Worm (Caenorhabditis elegans) whole organism, early embryonic: Measurements from ENCODE around the gene F42G2.7.

Experiments
- B0310.2 ChIP-seq: sonication (generic microtip); optimal IDR thresholded peaks from 2 replicates; lab custom pipeline; 2016; ENCODE audit warnings: mild to moderate bottlenecking, missing genetic modification characterization, missing compliant biosample characterization
- F13C5.2 ChIP-seq: sonication (generic microtip); optimal IDR thresholded peaks from 2 replicates; lab custom pipeline; 2017; ENCODE audit warnings: mild to moderate bottlenecking, missing genetic modification characterization, inconsistent platforms, missing compliant biosample characterization
- aly-1 ChIP-seq: sonication (generic microtip); optimal IDR thresholded peaks from 2 replicates; lab custom pipeline; 2016; ENCODE audit warnings: missing genetic modification characterization, missing compliant biosample characterization
- ama-1 ChIP-seq: fragments of 150-350 bp; optimal IDR thresholded peaks from 2 replicates; lab custom pipeline; 2014
- ceh-13 ChIP-seq: fragments of 200-800 bp; sonication (Bioruptor generic); optimal IDR thresholded peaks from 2 replicates; lab custom pipeline; 2018; ENCODE audit warnings: mild to moderate bottlenecking, missing genetic modification characterization, missing compliant biosample characterization
- ceh-36 ChIP-seq: sonication (generic microtip); optimal IDR thresholded peaks from 2 replicates; lab custom pipeline; 2016; ENCODE audit warnings: missing genetic modification characterization, inconsistent platforms, missing compliant biosample characterization
- ets-7 ChIP-seq: sonication (generic microtip); optimal IDR thresholded peaks from 2 replicates; lab custom pipeline; 2016; ENCODE audit warnings: missing genotype, missing genetic modification characterization, missing compliant biosample characterization
- flt-1 ChIP-seq: fragments of 200-800 bp; sonication (Bioruptor generic); IDR thresholded peaks from 2 replicates; pipeline ENCODE4 v1.3.6; 2022; ENCODE audit warnings: missing genetic modification characterization, missing compliant biosample characterization
- hmbx-1 ChIP-seq: sonication (generic microtip); optimal IDR thresholded peaks from 2 replicates; lab custom pipeline; 2016; ENCODE audit warnings: mild to moderate bottlenecking, missing genetic modification characterization, missing compliant biosample characterization
- hmg-4 ChIP-seq: fragments of 200-800 bp; sonication (Bioruptor generic); optimal IDR thresholded peaks from 2 replicates; lab custom pipeline; 2018; ENCODE audit warnings: mild to moderate bottlenecking, missing genetic modification characterization, missing compliant biosample characterization
- hnd-1 ChIP-seq: sonication (generic microtip); optimal IDR thresholded peaks from 2 replicates; lab custom pipeline; 2016; ENCODE audit warnings: missing genetic modification characterization, missing compliant biosample characterization
- pes-1 ChIP-seq: fragments of 200-800 bp; sonication (Bioruptor generic); IDR thresholded peaks from 2 replicates; pipeline ENCODE4 v1.3.6; 2022; ENCODE audit warnings: missing genetic modification reagents, missing genetic modification characterization, missing compliant biosample characterization
- scrt-1 ChIP-seq: fragments of 200-800 bp; sonication (Bioruptor generic); IDR thresholded peaks from 2 replicates; pipeline ENCODE4 v1.3.6; 2022; ENCODE audit warnings: missing genetic modification characterization, missing compliant biosample characterization
- sea-1 ChIP-seq: fragments of 200-800 bp; sonication (Bioruptor generic); conservative IDR thresholded peaks from 2 replicates; pipeline ENCODE4 v1.3.6; 2022; ENCODE audit warnings: missing genetic modification characterization, missing compliant biosample characterization
- tbx-11 ChIP-seq: fragments of 200-800 bp; sonication (Bioruptor generic); IDR thresholded peaks from 2 replicates; pipeline ENCODE4 v1.3.6; 2022; ENCODE audit warnings: missing genetic modification characterization, missing compliant biosample characterization
- tbx-37 ChIP-seq: fragments of 200-800 bp; sonication (Bioruptor generic); conservative IDR thresholded peaks from 2 replicates; pipeline ENCODE4 v1.3.6; 2022; ENCODE audit warnings: missing genetic modification reagents, missing genetic modification characterization, missing compliant biosample characterization
- tra-4 ChIP-seq: sonication (generic microtip); optimal IDR thresholded peaks from 2 replicates; lab custom pipeline; 2017; ENCODE audit warnings: missing genetic modification characterization, missing compliant biosample characterization

F42G2.7 gene

DNA sequence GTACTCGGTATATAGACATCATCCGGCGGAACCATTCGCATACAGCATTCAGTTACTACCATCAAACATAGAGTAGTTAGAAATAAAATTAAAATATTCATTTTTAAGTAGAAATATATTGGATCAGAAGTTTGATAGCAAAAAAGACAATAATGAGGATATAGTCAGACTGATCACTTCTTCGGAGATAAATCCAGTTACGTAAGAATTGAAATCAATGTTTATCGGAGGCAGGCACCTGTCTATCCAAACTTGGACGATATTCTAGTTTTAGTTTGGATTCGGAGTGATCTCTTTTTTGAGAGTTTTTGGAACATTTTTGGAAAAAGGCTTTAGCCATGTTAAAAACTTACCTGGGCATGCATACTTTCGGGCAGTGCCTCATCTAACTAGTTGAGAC is 34.6 kb upstream of the F42G2.7 start, which contains the start of gene F16G10.8:
Gene F16G10.8, minus strand, starts transcription at position 101 of the 400 bp plus-strand sequence.
- TF ChIP-seq tra-4 (tag; lab: Kevin White, UChicago) (no peak), sea-1 (GFP tag; lab: Robert Waterston, UW) (no peak), tbx-11 (GFP tag; lab: Robert Waterston, UW) (no peak), ceh-13 (GFP tag; lab: Kevin White, UChicago) (no peak), hmg-4 (GFP tag; lab: Kevin White, UChicago) (no peak), ama-1 (lab: Kevin White, UChicago) (no peak), pes-1 (GFP tag; lab: Robert Waterston, UW) (no peak), flt-1 (GFP tag; lab: Robert Waterston, UW) (no peak), ceh-36 (tag; lab: Kevin White, UChicago) (no peak), hmbx-1 (tag; lab: Kevin White, UChicago) (no peak), B0310.2 (tag; lab: Kevin White, UChicago) (no peak), scrt-1 (GFP tag; lab: Robert Waterston, UW) (no peak), aly-1 (no peak), tbx-37 (GFP tag; lab: Robert Waterston, UW) (no peak), ets-7 (no peak), F13C5.2 (no peak), hnd-1 (tag; lab: Kevin White, UChicago) (no peak)

DNA sequence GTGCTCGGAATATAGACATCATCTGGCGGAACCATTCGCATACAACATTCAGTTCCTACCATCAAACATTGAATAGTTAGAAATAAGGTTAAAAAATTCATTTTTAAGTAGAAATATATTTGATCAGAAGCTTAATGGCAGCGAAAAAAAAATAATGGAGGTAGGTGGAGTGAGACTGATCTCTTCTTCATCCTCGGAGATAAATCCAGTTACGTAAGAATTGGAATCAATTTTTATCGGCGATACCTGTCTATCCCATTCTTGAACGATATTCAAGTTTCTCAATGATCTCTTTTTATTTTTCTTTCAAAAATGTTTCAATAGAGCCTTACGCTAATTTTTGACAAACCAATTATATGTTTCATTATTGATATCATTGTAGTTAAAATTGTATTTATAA is 32.5 kb upstream of the F42G2.7 start, which contains the start of gene F16G10.9:
Gene F16G10.9, minus strand, starts transcription at position 101 of the 400 bp plus-strand sequence.
- TF ChIP-seq flt-1 (GFP tag; lab: Robert Waterston, UW) (no peak), tbx-37 (GFP tag; lab: Robert Waterston, UW) (no peak), ama-1 (lab: Kevin White, UChicago) (no peak), aly-1 (no peak)

DNA sequence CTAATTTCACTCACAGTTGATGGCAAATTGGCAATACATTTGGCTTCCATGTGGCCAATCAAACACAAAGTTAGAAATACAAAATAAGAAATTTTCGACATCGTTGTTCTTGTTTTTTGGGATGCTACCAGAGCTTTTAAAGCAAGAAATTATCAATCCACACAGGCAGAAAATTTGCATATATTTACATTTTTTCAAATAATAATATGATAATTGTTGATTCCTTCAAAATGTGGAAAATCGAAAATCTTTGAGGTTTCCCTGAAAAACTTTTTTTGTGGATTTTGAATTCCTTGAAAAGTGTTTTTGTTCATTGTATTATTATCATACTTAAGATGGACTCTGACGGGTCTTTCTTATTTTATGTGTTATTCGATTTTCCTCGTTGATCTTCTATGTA is 27.1 kb upstream of the F42G2.7 start, which contains the start of gene F16G10.10:
Gene F16G10.10, minus strand, starts transcription at position 101 of the 400 bp plus-strand sequence.
- no peak for TF ChIP-seq pes-1 (GFP tag; lab: Robert Waterston, UW)
- TF ChIP-seq ama-1 (lab: Kevin White, UChicago), result no peak
- no peak for TF ChIP-seq tbx-37 (GFP tag; lab: Robert Waterston, UW)
- no peak for TF ChIP-seq scrt-1 (GFP tag; lab: Robert Waterston, UW)
- no peak for TF ChIP-seq F13C5.2
- TF ChIP-seq ceh-13 (GFP tag; lab: Kevin White, UChicago), result no peak
- no peak for TF ChIP-seq tbx-11 (GFP tag; lab: Robert Waterston, UW)
- TF ChIP-seq aly-1, result no peak
- TF ChIP-seq ets-7, result no peak
- TF ChIP-seq hmg-4 (GFP tag; lab: Kevin White, UChicago), result no peak
- no peak for TF ChIP-seq tra-4 (tag; lab: Kevin White, UChicago)
- no peak for TF ChIP-seq hmbx-1 (tag; lab: Kevin White, UChicago)
- TF ChIP-seq ceh-36 (tag; lab: Kevin White, UChicago), result no peak
- TF ChIP-seq sea-1 (GFP tag; lab: Robert Waterston, UW), result no peak
- no peak for TF ChIP-seq hnd-1 (tag; lab: Kevin White, UChicago)

DNA sequence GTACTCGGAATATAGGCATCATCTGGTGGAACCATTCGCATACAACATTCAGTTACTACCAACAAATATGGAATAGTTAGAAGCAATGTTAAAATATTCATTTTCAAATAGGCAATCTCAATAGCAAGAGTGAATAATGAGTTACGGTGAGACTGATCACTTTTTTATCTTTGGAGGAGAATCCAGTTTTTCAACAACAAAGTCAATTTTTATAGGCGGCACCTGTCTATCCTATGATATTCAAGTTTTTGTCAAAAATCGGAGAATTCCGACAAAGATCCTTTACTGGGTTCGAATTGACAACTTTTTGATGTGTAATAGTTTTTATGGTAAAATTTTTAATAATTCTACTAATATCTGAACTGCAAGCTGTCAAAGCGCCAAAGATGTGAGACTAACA is 24.1 kb upstream of the F42G2.7 start, which contains the start of gene F16G10.11:
Gene F16G10.11, minus strand, starts transcription at position 101 of the 400 bp plus-strand sequence.
- TF ChIP-seq flt-1 (GFP tag; lab: Robert Waterston, UW), result no peak
- no peak for TF ChIP-seq tra-4 (tag; lab: Kevin White, UChicago)
- TF ChIP-seq sea-1 (GFP tag; lab: Robert Waterston, UW), result no peak
- TF ChIP-seq scrt-1 (GFP tag; lab: Robert Waterston, UW), result no peak
- no peak for TF ChIP-seq pes-1 (GFP tag; lab: Robert Waterston, UW)
- no peak for TF ChIP-seq hnd-1 (tag; lab: Kevin White, UChicago)
- TF ChIP-seq ets-7, result no peak
- no peak for TF ChIP-seq hmbx-1 (tag; lab: Kevin White, UChicago)

DNA sequence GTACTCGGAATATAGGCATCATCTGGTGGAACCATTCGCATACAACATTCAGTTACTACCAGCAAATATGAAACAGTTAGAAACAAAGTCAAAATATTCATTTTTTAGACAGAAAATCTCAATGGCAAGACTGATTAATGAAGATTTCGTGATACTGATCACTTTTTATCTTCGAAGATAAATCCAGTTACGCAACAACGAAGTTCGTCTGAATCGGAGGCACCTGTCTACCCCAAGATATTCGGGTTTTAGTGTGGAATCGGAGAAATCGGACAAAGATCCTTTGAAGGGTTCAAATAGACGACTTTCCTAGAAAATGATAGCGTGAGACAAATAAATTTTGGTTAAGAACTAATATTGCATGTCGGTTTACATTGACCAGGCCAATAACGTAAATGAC is 22.1 kb upstream of the F42G2.7 start, which contains the start of gene F16G10.13:
Gene F16G10.13, minus strand, starts transcription at position 101 of the 400 bp plus-strand sequence.
- TF ChIP-seq flt-1 (GFP tag; lab: Robert Waterston, UW) (no peak), sea-1 (GFP tag; lab: Robert Waterston, UW) (no peak), pes-1 (GFP tag; lab: Robert Waterston, UW) (no peak), scrt-1 (GFP tag; lab: Robert Waterston, UW) (no peak), hmbx-1 (tag; lab: Kevin White, UChicago) (no peak), B0310.2 (tag; lab: Kevin White, UChicago) (no peak), ama-1 (lab: Kevin White, UChicago) (no peak), tbx-37 (GFP tag; lab: Robert Waterston, UW) (no peak), tbx-11 (GFP tag; lab: Robert Waterston, UW) (no peak), aly-1 (no peak), ceh-36 (tag; lab: Kevin White, UChicago) (no peak), ets-7 (no peak), hnd-1 (tag; lab: Kevin White, UChicago) (no peak), ceh-13 (GFP tag; lab: Kevin White, UChicago) (no peak), tra-4 (tag; lab: Kevin White, UChicago) (no peak), hmg-4 (GFP tag; lab: Kevin White, UChicago) (no peak), F13C5.2 (no peak)

DNA sequence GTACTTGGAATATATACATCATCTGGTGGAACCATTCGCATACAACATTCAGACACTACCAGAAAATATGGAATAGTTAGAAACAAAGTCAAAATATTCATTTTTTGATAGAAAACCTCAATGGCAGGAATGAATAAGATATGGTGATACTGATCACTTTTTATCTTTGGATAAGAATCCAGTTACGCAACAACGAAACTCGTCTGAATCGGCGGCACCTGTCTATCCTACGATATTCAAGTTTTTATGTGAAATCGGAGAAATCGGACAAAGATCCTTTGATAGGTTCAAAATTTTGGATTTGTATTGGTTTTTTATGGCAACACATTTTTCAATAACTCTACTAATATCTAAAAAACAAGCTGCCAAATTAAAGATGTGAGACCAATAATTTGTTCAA is 19.1 kb upstream of the F42G2.7 start, which contains the start of gene F16G10.14:
Gene F16G10.14, minus strand, starts transcription at position 101 of the 400 bp plus-strand sequence.
- TF ChIP-seq F13C5.2 (no peak), ets-7 (no peak), ama-1 (lab: Kevin White, UChicago) (no peak), pes-1 (GFP tag; lab: Robert Waterston, UW) (no peak), hmbx-1 (tag; lab: Kevin White, UChicago) (no peak), scrt-1 (GFP tag; lab: Robert Waterston, UW) (no peak), flt-1 (GFP tag; lab: Robert Waterston, UW) (no peak), hmg-4 (GFP tag; lab: Kevin White, UChicago) (no peak), hnd-1 (tag; lab: Kevin White, UChicago) (no peak), ceh-13 (GFP tag; lab: Kevin White, UChicago) (no peak), tbx-37 (GFP tag; lab: Robert Waterston, UW) (no peak), tra-4 (tag; lab: Kevin White, UChicago) (no peak), sea-1 (GFP tag; lab: Robert Waterston, UW) (no peak), tbx-11 (GFP tag; lab: Robert Waterston, UW) (no peak), aly-1 (no peak)
